Worm (Caenorhabditis elegans) whole organism, midembryonic: ENCODE data around the gene tbx-35.

Experiments used
- cog-1 ChIP-seq: sonication (generic microtip); optimal IDR thresholded peaks from 2 replicates; lab custom pipeline; 2016; ENCODE audit warnings: missing genetic modification characterization, missing compliant biosample characterization
- flt-1 ChIP-seq: fragments of 200-800 bp; sonication (Bioruptor generic); IDR thresholded peaks from 2 replicates; pipeline ENCODE4 v1.3.6; 2022; ENCODE audit warnings: missing genetic modification characterization, missing compliant biosample characterization
- med-1 ChIP-seq: sonication (generic microtip); optimal IDR thresholded peaks from 2 replicates; lab custom pipeline; 2017; ENCODE audit warnings: missing genetic modification characterization, mild to moderate bottlenecking, missing compliant biosample characterization, antibody characterized with exemption, missing genetic modification reagents; ENCODE audit not compliant: insufficient read depth
- ref-1 ChIP-seq: fragments of 200-800 bp; sonication (Bioruptor generic); conservative IDR thresholded peaks from 2 replicates; pipeline ENCODE4 v1.3.6; 2022; ENCODE audit warnings: missing genetic modification reagents, missing genetic modification characterization, missing compliant biosample characterization
- tab-1 ChIP-seq: fragments of 200-800 bp; sonication (Bioruptor generic); IDR thresholded peaks from 2 replicates; pipeline ENCODE4 v1.3.6; 2022; ENCODE audit warnings: missing genetic modification characterization, missing compliant biosample characterization
- ztf-23 ChIP-seq: fragments of 200-800 bp; sonication (Bioruptor generic); IDR thresholded peaks from 2 replicates; pipeline ENCODE4 v1.3.6; 2022; ENCODE audit warnings: missing genetic modification reagents, missing genetic modification characterization, missing compliant biosample characterization
- ztf-29 ChIP-seq: fragments of 200-800 bp; sonication (Bioruptor generic); IDR thresholded peaks from 2 replicates; pipeline ENCODE4 v1.3.6; 2022; ENCODE audit warnings: missing genetic modification reagents, missing genetic modification characterization, missing compliant biosample characterization

- no peak for TF ChIP-seq flt-1 (GFP tag; lab: Robert Waterston, UW)
- no peak for TF ChIP-seq ztf-23 (GFP tag; lab: Robert Waterston, UW)
- TF ChIP-seq ref-1 (GFP tag; lab: Robert Waterston, UW): no peak
- TF ChIP-seq ztf-29: no peak
- no peak for TF ChIP-seq cog-1 (tag; lab: Kevin White, UChicago)
- TF ChIP-seq tab-1 (GFP tag; lab: Robert Waterston, UW): no peak
- no peak for TF ChIP-seq med-1 (GFP tag; lab: Kevin White, UChicago)
These were observed 11.9 kb upstream of the tbx-35 start for ce11 chrII:5537078-5537477.
